Fruit fly (Drosophila melanogaster) Kc167 (cell line): Measurements from ENCODE around the gene CG31643.

ENCODE experiments used
- h ChIP-seq: fragments of >200 bp; optimal IDR thresholded peaks from 3 replicates; lab custom pipeline; 2018; ENCODE audit warnings: missing external identifiers
- psq ChIP-seq: fragments of >200 bp; optimal IDR thresholded peaks from 2 replicates; lab custom pipeline; 2017; ENCODE audit warnings: missing external identifiers

- no peak for TF ChIP-seq h (lab: Kevin White, UChicago)
- TF ChIP-seq psq (lab: Kevin White, UChicago) = no peak
Observed at dm6 chr2L:6031838-6032237, 6.1 kb upstream of the CG31643 start.
